Worm (Caenorhabditis elegans) whole organism, L1 larva: Measurements from ENCODE around the gene gbas-1.

Source experiments
- alr-1 ChIP-seq: fragments of 200-800 bp; sonication (Bioruptor generic); optimal IDR thresholded peaks from 2 replicates; lab custom pipeline; 2018; ENCODE audit warnings: borderline replicate concordance, mild to moderate bottlenecking, missing genetic modification characterization, missing compliant biosample characterization
- aly-2 ChIP-seq: fragments of 150-350 bp; optimal IDR thresholded peaks from 2 replicates; lab custom pipeline; 2014; ENCODE audit warnings: missing biosample characterization, missing genetic modification characterization
- ces-1 ChIP-seq: fragments of 150-350 bp; optimal IDR thresholded peaks from 2 replicates; lab custom pipeline; 2014; ENCODE audit warnings: missing biosample characterization, missing genetic modification reagents, missing genetic modification characterization
- nhr-12 ChIP-seq: sonication (generic microtip); optimal IDR thresholded peaks from 2 replicates; lab custom pipeline; 2017; ENCODE audit warnings: missing biosample characterization, missing genetic modification characterization
- nhr-19 ChIP-seq: fragments of 200-800 bp; sonication (Bioruptor generic); conservative IDR thresholded peaks from 2 replicates; pipeline ENCODE4 v1.3.6; 2022; ENCODE audit warnings: missing genetic modification characterization, missing compliant biosample characterization
- unc-86 ChIP-seq: sonication (generic microtip); optimal IDR thresholded peaks from 2 replicates; lab custom pipeline; 2016; ENCODE audit warnings: missing genetic modification characterization, missing compliant biosample characterization

DNA sequence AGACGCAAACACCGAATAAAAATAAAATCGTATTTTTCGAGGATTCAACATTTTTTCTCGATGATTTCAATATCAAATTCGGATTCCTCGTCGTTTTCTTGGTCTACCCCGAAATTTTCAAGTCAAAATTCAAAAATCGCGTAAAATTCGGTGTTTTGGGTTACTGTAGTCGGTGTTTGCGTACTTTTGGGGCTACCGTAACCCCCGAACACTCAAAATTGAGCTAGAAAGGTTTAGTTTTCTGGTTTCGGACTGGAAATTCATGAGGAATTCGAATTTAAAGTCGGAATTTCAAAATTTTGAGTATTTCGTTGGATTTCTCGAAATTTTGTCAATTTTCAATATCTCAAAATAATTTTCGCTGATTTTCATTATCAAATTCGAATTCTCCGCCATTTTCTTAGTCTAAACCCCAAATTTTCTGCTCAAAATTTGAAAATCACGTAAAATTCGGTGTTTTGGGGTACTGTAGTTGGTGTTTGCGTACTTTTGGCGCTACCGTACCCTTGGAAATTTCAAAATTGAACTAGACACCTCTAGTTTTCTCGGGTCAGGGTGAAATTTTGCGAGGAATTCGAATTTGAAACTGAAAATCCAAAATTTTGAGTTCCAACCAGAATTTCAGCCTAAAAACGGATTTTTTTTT lies 48.6 kb upstream of the gbas-1 start:
- TF ChIP-seq nhr-19 (GFP tag; lab: Robert Waterston, UW) (no peak), aly-2 (tag; lab: Kevin White, UChicago) (no peak), unc-86 (tag; lab: Kevin White, UChicago) (no peak), alr-1 (tag; lab: Kevin White, UChicago) (no peak), ces-1 (GFP tag; lab: Kevin White, UChicago) (no peak), nhr-12 (no peak)
